Fruit fly (Drosophila melanogaster): ENCODE data around the gene CG1764.

DNA sequence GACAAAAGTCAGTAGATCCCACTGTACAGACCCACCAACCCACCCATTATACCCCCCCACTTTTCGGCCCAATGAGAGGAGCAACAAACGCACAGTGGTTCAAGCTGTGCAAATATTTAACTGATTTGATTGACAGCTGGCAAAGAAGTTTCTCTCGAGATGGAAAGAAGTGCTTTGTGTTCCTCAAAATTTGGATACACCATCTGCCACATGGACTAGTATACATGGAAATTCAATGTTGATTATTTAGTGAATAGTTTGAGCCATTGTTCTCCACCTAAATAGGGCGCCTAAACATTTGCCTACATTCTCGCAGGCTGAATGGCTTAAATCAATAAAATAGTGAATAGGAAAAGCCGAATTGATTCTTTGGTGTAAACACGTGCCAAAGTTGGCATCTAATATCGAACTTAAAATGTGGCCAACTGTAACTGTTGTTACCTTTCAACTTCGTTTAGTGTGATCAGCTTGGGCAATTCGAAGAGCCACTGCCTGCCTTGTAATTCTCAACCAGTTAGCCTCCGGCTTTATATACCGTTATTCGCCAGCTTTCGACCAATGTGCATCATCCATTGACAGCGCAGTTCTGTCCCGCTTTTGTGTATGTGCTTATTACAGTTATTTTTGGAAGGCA lies 20.9 kb downstream of the CG1764 start:
- no peak for TF ChIP-seq Hr39 (GFP tag; optimal IDR thresholded peaks at IDR 0.05)
- TF ChIP-seq Eip75B (GFP tag; optimal IDR thresholded peaks at IDR 0.05) = no peak
- no peak for TF ChIP-seq Hr38 (GFP tag; optimal IDR thresholded peaks at IDR 0.05)
